Fruit fly (Drosophila melanogaster) whole organism, wandering third instar larva: ENCODE data around the gene CG9114.

Experiments
- CrebA ChIP-seq: fragments of 200-800 bp; sonication (Bioruptor generic); optimal IDR thresholded peaks from 2 replicates; lab custom pipeline; 2016; ENCODE audit warnings: missing biosample characterization, mild to moderate bottlenecking, missing genetic modification characterization, borderline replicate concordance
- Dfd ChIP-seq: fragments of >200 bp; optimal IDR thresholded peaks from 2 replicates; lab custom pipeline; 2017; ENCODE audit warnings: missing biosample characterization, missing genetic modification characterization
- GATAd ChIP-seq: sonication (Bioruptor generic); optimal IDR thresholded peaks from 2 replicates; lab custom pipeline; 2016; ENCODE audit warnings: missing biosample characterization, missing genetic modification characterization
- Hnf4 ChIP-seq: fragments of 200-800 bp; sonication (Bioruptor generic); optimal IDR thresholded peaks from 2 replicates; lab custom pipeline; 2016; ENCODE audit warnings: missing biosample characterization, mild to moderate bottlenecking, missing genetic modification characterization
- Jra ChIP-seq: sonication (Bioruptor generic); optimal IDR thresholded peaks from 2 replicates; lab custom pipeline; 2016; ENCODE audit warnings: missing biosample characterization, missing genetic modification characterization
- Myc ChIP-seq: fragments of >200 bp; optimal IDR thresholded peaks from 2 replicates; lab custom pipeline; 2017
- dl ChIP-seq, 2 experiments: fragments of 175-275, 200-275 bp in 1 of 2; fragments of 200-275 bp in 1 of 2; sonication (Bioruptor generic); optimal IDR thresholded peaks; lab custom pipeline; 2018; ENCODE audit warnings: mild to moderate bottlenecking in 2 of 2, missing biosample characterization in 2 of 2, missing genetic modification characterization in 2 of 2, moderate library complexity in 2 of 2; ENCODE audit not compliant: partially characterized antibody in 2 of 2, insufficient read depth in 1 of 2
- dsf ChIP-seq: sonication (Bioruptor generic); optimal IDR thresholded peaks from 2 replicates; lab custom pipeline; 2016; ENCODE audit warnings: missing biosample characterization, missing genetic modification characterization, borderline replicate concordance
- ey ChIP-seq: fragments of 200-800 bp; sonication (Bioruptor generic); optimal IDR thresholded peaks from 2 replicates; lab custom pipeline; 2016; ENCODE audit warnings: missing biosample characterization, missing genetic modification characterization
- pan ChIP-seq: fragments of >200 bp; optimal IDR thresholded peaks from 2 replicates; lab custom pipeline; 2017
- psq ChIP-seq: fragments of 200-800 bp; sonication (Bioruptor generic); optimal IDR thresholded peaks from 3 replicates; lab custom pipeline; 2017; ENCODE audit warnings: missing biosample characterization, mild to moderate bottlenecking, missing genetic modification characterization, moderate library complexity
- sage ChIP-seq: fragments of 200-800 bp; sonication (Bioruptor generic); optimal IDR thresholded peaks from 2 replicates; lab custom pipeline; 2016; ENCODE audit warnings: missing biosample characterization, mild to moderate bottlenecking, missing genetic modification characterization
- tai ChIP-seq: sonication (Bioruptor generic); optimal IDR thresholded peaks from 2 replicates; lab custom pipeline; 2016; ENCODE audit warnings: missing biosample characterization, missing genetic modification characterization

dm6 chrX:15342017-15342416, 9.1 kb upstream of the CG9114 start, which contains the start of gene CG9123:
- TF ChIP-seq sage (GFP tag; lab: Kevin White, UChicago) (no peak), dl (GFP tag; optimal IDR thresholded peaks at IDR 0.05; lab: Kevin White, UChicago; ENCODE audit: insufficient read depth in 1 of 2, partially characterized antibody in 2 of 2) (no peak), ey (no peak), psq (GFP tag; lab: Kevin White, UChicago) (no peak), GATAd (no peak), pan (no peak), Jra (GFP tag; lab: Kevin White, UChicago) (no peak), dsf (GFP tag; lab: Kevin White, UChicago) (no peak), CrebA (GFP tag; lab: Kevin White, UChicago) (no peak), Myc (lab: Kevin White, UChicago) (no peak), Hnf4 (no peak), tai (GFP tag; lab: Kevin White, UChicago) (no peak), Dfd (GFP tag; lab: Kevin White, UChicago) (no peak)
